Fruit fly (Drosophila melanogaster): Measurements from ENCODE around the gene CG32548.

Gene CG32548

DNA sequence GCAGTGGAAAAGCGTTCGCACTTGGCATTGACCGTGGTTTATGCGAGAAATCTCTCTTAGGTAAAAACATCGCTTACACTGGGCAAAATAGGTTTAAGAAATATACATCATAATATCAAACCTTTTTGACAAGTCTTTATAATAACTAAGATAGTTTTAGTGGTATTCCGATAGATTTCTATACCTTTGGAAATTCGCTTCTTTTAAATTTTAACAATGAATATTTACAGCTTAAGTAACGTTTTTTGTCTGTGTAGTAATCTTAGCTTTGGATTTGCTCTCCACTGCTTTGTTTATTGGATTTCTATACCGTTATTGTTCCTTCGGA is 33.0 kb downstream of the CG32548 start (continued):
- TF ChIP-seq CG12236 (GFP tag; optimal IDR thresholded peaks at IDR 0.05) (no peak), CG9727 (GFP tag; optimal IDR thresholded peaks at IDR 0.05) (no peak), br (optimal IDR thresholded peaks at IDR 0.05) (no peak), CG6683 (GFP tag; optimal IDR thresholded peaks at IDR 0.05) (no peak), CG1832 (GFP tag; optimal IDR thresholded peaks at IDR 0.05) (no peak), shn (GFP tag; optimal IDR thresholded peaks at IDR 0.05) (no peak), zfh2 (GFP tag; optimal IDR thresholded peaks at IDR 0.05) (no peak), p53 (GFP tag; optimal IDR thresholded peaks at IDR 0.05) (no peak), jing (GFP tag; optimal IDR thresholded peaks at IDR 0.05) (no peak), Atf-2 (GFP tag; optimal IDR thresholded peaks at IDR 0.05) (no peak), CG8290 (GFP tag; optimal IDR thresholded peaks at IDR 0.05) (no peak), CG8290 (tag; optimal IDR thresholded peaks at IDR 0.05) (peak in 1 of 2 experiments; percentile 3), CG12219 (GFP tag; optimal IDR thresholded peaks at IDR 0.05) (no peak), bcd (GFP tag; optimal IDR thresholded peaks at IDR 0.05) (peak; percentile 2), Fer1 (GFP tag; optimal IDR thresholded peaks at IDR 0.05) (peak; percentile 4), Poxn (GFP tag; IDR thresholded peaks at IDR 0.05) (no peak), CG18599 (GFP tag; optimal IDR thresholded peaks at IDR 0.05) (peak; percentile 53), exex (tag; optimal IDR thresholded peaks at IDR 0.05) (no peak), Six4 (GFP tag; optimal IDR thresholded peaks at IDR 0.05) (no peak), chn (GFP tag; optimal IDR thresholded peaks at IDR 0.05) (no peak), Oli (tag; optimal IDR thresholded peaks at IDR 0.05) (no peak), crp (GFP tag; optimal IDR thresholded peaks at IDR 0.05) (no peak), nerfin-1 (tag; optimal IDR thresholded peaks at IDR 0.05) (no peak), Myb (GFP tag; optimal IDR thresholded peaks at IDR 0.05) (no peak), CG12299 (tag; optimal IDR thresholded peaks at IDR 0.05) (no peak), D19A (tag; optimal IDR thresholded peaks at IDR 0.05) (no peak), tgo (GFP tag; IDR thresholded peaks at IDR 0.05) (no peak), CG16815 (GFP tag; optimal IDR thresholded peaks at IDR 0.05) (no peak), chinmo (GFP tag; IDR thresholded peaks at IDR 0.05; ENCODE audit: partially characterized antibody) (no peak), Dbx (GFP tag; IDR thresholded peaks at IDR 0.05) (0 out of 3 replicates have a peak, but pooled peaks have one; percentile 43), CG11247 (GFP tag; IDR thresholded peaks at IDR 0.05) (no peak), CG10979 (tag; optimal IDR thresholded peaks at IDR 0.05) (no peak), sc (optimal IDR thresholded peaks at IDR 0.05) (no peak), sc (GFP tag; optimal IDR thresholded peaks at IDR 0.05) (no peak), CG1602 (GFP tag; optimal IDR thresholded peaks at IDR 0.05) (no peak), Sox100B (GFP tag; optimal IDR thresholded peaks at IDR 0.05) (no peak), CG17568 (GFP tag; optimal IDR thresholded peaks at IDR 0.05) (no peak), twi (tag; optimal IDR thresholded peaks at IDR 0.05) (no peak), CG4282 (GFP tag; optimal IDR thresholded peaks at IDR 0.05) (no peak), grau (tag; optimal IDR thresholded peaks at IDR 0.05) (peak; percentile 42), ab (GFP tag; optimal IDR thresholded peaks at IDR 0.05) (no peak), fd3F (GFP tag; optimal IDR thresholded peaks at IDR 0.05) (no peak), CG10462 (GFP tag; optimal IDR thresholded peaks at IDR 0.05) (no peak), CG14860 (GFP tag; IDR thresholded peaks at IDR 0.05; ENCODE audit: partially characterized antibody) (no peak), Dad (GFP tag; optimal IDR thresholded peaks at IDR 0.05) (no peak), Hr39 (optimal IDR thresholded peaks at IDR 0.05) (no peak), CG3726 (GFP tag; IDR thresholded peaks at IDR 0.05) (no peak), Camta (GFP tag; optimal IDR thresholded peaks at IDR 0.05) (no peak), HLH3B (GFP tag; IDR thresholded peaks at IDR 0.05) (no peak), pfk (GFP tag; optimal IDR thresholded peaks at IDR 0.05) (no peak), CG7839 (tag; optimal IDR thresholded peaks at IDR 0.05) (peak; percentile 49), CG43689 (GFP tag; IDR thresholded peaks at IDR 0.05) (no peak), ranshi (GFP tag; IDR thresholded peaks at IDR 0.05) (no peak), vvl (GFP tag; IDR thresholded peaks at IDR 0.05) (no peak)

Data from whole organism, embryonic.